Worm (Caenorhabditis elegans) whole organism, young adult: ENCODE measurements around the gene fbxc-22.

Source experiments
- C06A6.2 ChIP-seq: fragments of 200-800 bp; sonication (Bioruptor generic); conservative IDR thresholded peaks from 2 replicates; pipeline ENCODE4 v1.3.6; 2022; ENCODE audit warnings: missing genetic modification characterization, missing compliant biosample characterization
- F55B11.4 ChIP-seq: sonication (generic microtip); optimal IDR thresholded peaks from 2 replicates; lab custom pipeline; 2016; ENCODE audit warnings: missing compliant biosample characterization, missing genetic modification characterization, borderline replicate concordance; ENCODE audit not compliant: insufficient read depth
- atf-7 ChIP-seq: sonication (generic microtip); optimal IDR thresholded peaks from 2 replicates; lab custom pipeline; 2017; ENCODE audit warnings: mild to moderate bottlenecking, missing genetic modification characterization, missing compliant biosample characterization
- attf-5 ChIP-seq: fragments of 200-800 bp; sonication (Bioruptor generic); optimal IDR thresholded peaks from 2 replicates; lab custom pipeline; 2018; ENCODE audit warnings: mild to moderate bottlenecking, missing genetic modification characterization, missing compliant biosample characterization
- cebp-2 ChIP-seq: fragments of 200-800 bp; sonication (Bioruptor generic); IDR thresholded peaks from 2 replicates; pipeline ENCODE4 v1.3.6; 2022; ENCODE audit warnings: missing genetic modification characterization, missing compliant biosample characterization
- dpl-1 ChIP-seq: fragments of 150-350 bp; optimal IDR thresholded peaks from 2 replicates; lab custom pipeline; 2014; ENCODE audit warnings: missing biosample characterization, missing genetic modification reagents, missing genetic modification characterization
- lin-54 ChIP-seq: fragments of 200-800 bp; sonication (Bioruptor generic); optimal IDR thresholded peaks from 2 replicates; lab custom pipeline; 2018; ENCODE audit warnings: mild to moderate bottlenecking, missing genetic modification characterization, missing compliant biosample characterization
- pha-4 ChIP-seq: fragments of 150-350 bp; sonication (generic microtip); optimal IDR thresholded peaks from 2 replicates; lab custom pipeline; 2014; ENCODE audit warnings: missing biosample characterization, missing genetic modification reagents, missing genetic modification characterization
- unc-62 ChIP-seq: fragments of 150-350 bp; optimal IDR thresholded peaks from 2 replicates; lab custom pipeline; 2014; ENCODE audit warnings: missing biosample characterization, missing genetic modification reagents, missing genetic modification characterization

DNA sequence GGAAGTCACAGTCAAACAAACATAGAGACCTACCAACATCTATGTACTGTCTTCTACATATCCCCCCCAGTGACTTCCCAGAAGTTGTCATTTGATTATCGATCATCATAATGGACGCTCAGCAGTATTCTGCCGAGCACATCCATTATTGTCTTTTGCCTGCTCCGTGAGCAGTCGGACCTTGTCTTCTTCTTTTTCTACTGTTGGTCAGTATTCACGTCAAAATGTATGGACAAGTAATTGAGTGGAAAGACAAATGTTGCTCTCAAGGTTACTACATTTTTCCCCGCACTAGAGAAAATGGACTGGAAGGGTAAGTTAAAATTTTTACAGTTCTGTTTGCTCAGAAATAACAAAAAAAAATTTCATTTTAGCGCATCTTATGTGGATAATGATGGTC lies 36.0 kb downstream of the fbxc-22 start, which contains the start of gene btb-12:
- TF ChIP-seq attf-5 (no peak), F55B11.4 (tag; lab: Kevin White, UChicago) (no peak), atf-7 (no peak), lin-54 (GFP tag; lab: Kevin White, UChicago) (no peak), dpl-1 (GFP tag; lab: Kevin White, UChicago) (no peak), C06A6.2 (no peak), unc-62 (GFP tag; lab: Kevin White, UChicago) (no peak), cebp-2 (GFP tag; lab: Robert Waterston, UW) (no peak), pha-4 (tag; lab: Kevin White, UChicago) (no peak)
